Fruit fly (Drosophila melanogaster) whole organism, adult: ENCODE results near the gene CG45066.

Source experiments
- CG11617 ChIP-seq: fragments of 200-800 bp; sonication (Bioruptor generic); optimal IDR thresholded peaks from 2 replicates; lab custom pipeline; 2017; ENCODE audit warnings: mild to moderate bottlenecking, missing biosample characterization, missing genetic modification reagents, missing genetic modification characterization
- CG12768 ChIP-seq: fragments of 200-800 bp; sonication (Bioruptor generic); optimal IDR thresholded peaks from 2 replicates; lab custom pipeline; 2017; ENCODE audit warnings: missing biosample characterization, missing genetic modification characterization, mild to moderate bottlenecking, moderate library complexity, missing genetic modification reagents
- CG14711 ChIP-seq: fragments of 200-800 bp; sonication (Bioruptor generic); optimal IDR thresholded peaks from 2 replicates; lab custom pipeline; 2018; ENCODE audit warnings: missing biosample characterization, mild to moderate bottlenecking, missing genetic modification characterization, moderate library complexity
- CG1620 ChIP-seq: fragments of 200-800 bp; sonication (Bioruptor generic); optimal IDR thresholded peaks from 2 replicates; lab custom pipeline; 2016; ENCODE audit warnings: missing biosample characterization, missing genetic modification characterization
- CG33017 ChIP-seq: fragments of 200-800 bp; sonication (Bioruptor generic); optimal IDR thresholded peaks from 2 replicates; lab custom pipeline; 2018; ENCODE audit warnings: missing biosample characterization, mild to moderate bottlenecking, missing genetic modification characterization, moderate library complexity
- CG5204 ChIP-seq: fragments of 200-800 bp; sonication (Bioruptor generic); optimal IDR thresholded peaks from 2 replicates; lab custom pipeline; 2016; ENCODE audit warnings: missing biosample characterization, missing genetic modification characterization
- CG7045 ChIP-seq: fragments of 200-800 bp; sonication (Bioruptor generic); optimal IDR thresholded peaks from 2 replicates; lab custom pipeline; 2017; ENCODE audit warnings: missing biosample characterization, mild to moderate bottlenecking, missing genetic modification characterization
- CG7101 ChIP-seq: fragments of 200-800 bp; sonication (Bioruptor generic); optimal IDR thresholded peaks from 2 replicates; lab custom pipeline; 2018; ENCODE audit warnings: missing biosample characterization, mild to moderate bottlenecking, missing genetic modification characterization, moderate library complexity
- Clk ChIP-seq: fragments of 200-800 bp; sonication (Bioruptor generic); optimal IDR thresholded peaks from 2 replicates; lab custom pipeline; 2017; ENCODE audit warnings: missing biosample characterization, missing genetic modification characterization
- Crg-1 ChIP-seq: fragments of 200-800 bp; sonication (Bioruptor generic); optimal IDR thresholded peaks from 2 replicates; lab custom pipeline; 2016; ENCODE audit warnings: missing biosample characterization, missing genetic modification characterization
- Hr96 ChIP-seq: fragments of 200-800 bp; sonication (Bioruptor generic); optimal IDR thresholded peaks from 2 replicates; lab custom pipeline; 2016; ENCODE audit warnings: missing biosample characterization, missing genetic modification characterization
- Mnt ChIP-seq: fragments of 200-800 bp; sonication (Bioruptor generic); optimal IDR thresholded peaks from 2 replicates; lab custom pipeline; 2016; ENCODE audit warnings: missing biosample characterization, mild to moderate bottlenecking, missing genetic modification characterization
- bab1 ChIP-seq: fragments of 200-800 bp; sonication (Bioruptor generic); optimal IDR thresholded peaks from 3 replicates; lab custom pipeline; 2019; ENCODE audit warnings: missing biosample characterization, mild to moderate bottlenecking, missing genetic modification characterization, moderate library complexity
- cic ChIP-seq: fragments of 200-800 bp; sonication (Bioruptor generic); optimal IDR thresholded peaks from 2 replicates; lab custom pipeline; 2017; ENCODE audit warnings: missing biosample characterization, mild to moderate bottlenecking, missing genetic modification characterization, moderate library complexity
- cnc ChIP-seq, 2 experiments: fragments of >200 bp; optimal IDR thresholded peaks; 2 replicates each; lab custom pipeline; 2017
- kay ChIP-seq: fragments of 200-800 bp; sonication (Bioruptor generic); peaks from one replicate; lab custom pipeline; 2016; ENCODE audit warnings: missing biosample characterization, missing genetic modification characterization, borderline replicate concordance
- ovo ChIP-seq: fragments of 200-800 bp; sonication (Bioruptor generic); optimal IDR thresholded peaks from 2 replicates; lab custom pipeline; 2016; ENCODE audit warnings: missing biosample characterization, missing genetic modification characterization
- pad ChIP-seq: fragments of 200-800 bp; sonication (Bioruptor generic); optimal IDR thresholded peaks from 3 replicates; lab custom pipeline; 2017; ENCODE audit warnings: missing biosample characterization, missing genetic modification characterization, mild to moderate bottlenecking, moderate library complexity, missing genetic modification reagents
- tj ChIP-seq: fragments of 200-800 bp; sonication (Bioruptor generic); optimal IDR thresholded peaks from 3 replicates; lab custom pipeline; 2017; ENCODE audit warnings: missing biosample characterization, mild to moderate bottlenecking, missing genetic modification characterization, moderate library complexity
- toe ChIP-seq: fragments of 200-800 bp; sonication (Bioruptor generic); optimal IDR thresholded peaks from 2 replicates; lab custom pipeline; 2016; ENCODE audit warnings: missing biosample characterization, missing genetic modification characterization

CG45066 gene

DNA sequence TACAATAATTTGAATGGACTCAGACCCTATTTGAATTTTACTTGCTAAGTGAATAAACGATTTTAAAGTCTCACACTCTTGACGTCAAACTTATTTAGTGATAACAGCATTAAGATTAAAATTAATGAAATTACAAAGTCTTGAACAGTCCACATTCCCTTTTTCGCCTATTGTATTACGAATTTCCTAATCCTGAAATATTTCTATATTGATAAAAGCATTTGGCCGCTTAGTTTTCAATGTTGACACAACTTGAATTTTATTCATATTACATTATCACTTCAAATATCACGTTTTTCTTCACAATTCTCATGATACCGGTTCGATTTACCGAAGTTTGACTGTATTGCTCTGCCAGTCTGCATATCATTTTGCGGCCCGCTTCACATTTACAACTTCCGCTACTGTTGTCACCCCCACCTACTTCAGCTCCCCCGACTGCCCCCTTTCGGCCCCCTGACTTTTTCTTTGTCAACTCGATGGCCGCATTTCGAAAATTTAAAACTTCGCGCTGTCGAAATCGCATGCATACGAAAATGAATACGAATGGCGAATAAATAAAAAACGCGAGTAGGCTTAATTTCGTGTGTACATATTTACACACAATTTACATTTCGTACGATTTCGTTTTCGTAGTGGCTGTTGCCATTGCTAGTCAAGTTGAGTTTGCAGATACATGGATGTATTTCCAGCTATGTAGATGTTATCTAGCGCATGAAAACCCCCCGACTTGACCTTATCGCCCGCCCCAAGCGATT lies 32.5 kb downstream of the CG45066 start:
- TF ChIP-seq CG7101 (tag; lab: Kevin White, UChicago), result peak; percentile 15
- no peak for TF ChIP-seq CG11617 (GFP tag; lab: Kevin White, UChicago)
- TF ChIP-seq tj, result peak; percentile 71
- peak; percentile 54 for TF ChIP-seq CG14711

DNA sequence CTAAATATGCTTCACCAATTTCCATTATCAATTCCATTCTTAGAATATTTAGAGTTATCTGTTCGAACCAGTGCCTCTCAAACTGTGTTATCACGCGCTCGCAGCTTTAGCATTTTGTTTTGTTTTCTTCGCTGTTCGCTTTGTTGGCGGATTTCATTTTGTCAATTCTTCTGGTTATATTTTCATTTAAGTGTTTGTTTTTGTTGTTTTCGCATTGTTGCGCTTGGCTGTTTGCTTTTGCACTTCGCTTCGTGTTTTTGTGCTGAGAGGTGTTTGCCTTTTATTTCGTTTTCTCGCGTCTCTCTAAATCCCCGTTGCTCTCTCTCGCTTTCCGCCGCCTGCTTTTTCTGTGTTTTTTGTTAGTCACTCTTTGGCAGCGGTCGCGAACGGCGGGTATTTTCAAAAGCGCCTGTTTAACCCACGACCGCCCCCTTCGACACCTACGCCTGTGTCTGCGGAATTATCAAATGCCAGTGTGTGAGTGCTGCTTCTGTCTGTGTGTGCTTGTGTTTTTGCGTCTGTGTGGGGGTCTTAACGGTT lies 33.4 kb downstream of the CG45066 start:
- TF ChIP-seq pad (GFP tag; lab: Kevin White, UChicago) (peak; percentile 61), toe (GFP tag; lab: Kevin White, UChicago) (no peak), tj (peak; percentile 76), kay (peak; percentile 76), CG7101 (tag; lab: Kevin White, UChicago) (peak; percentile 35), cic (peak; percentile 58), CG1620 (GFP tag; lab: Kevin White, UChicago) (no peak), CG33017 (tag; lab: Kevin White, UChicago) (peak; percentile 41), cnc (optimal IDR thresholded peaks at IDR 0.05; lab: Kevin White, UChicago) (peak in 1 of 2 experiments; percentile 15), CG7045 (GFP tag; lab: Kevin White, UChicago) (no peak), CG11617 (GFP tag; lab: Kevin White, UChicago) (peak; percentile 26), ovo (GFP tag; lab: Kevin White, UChicago) (peak; percentile 68), Hr96 (peak; percentile 15), Crg-1 (GFP tag; lab: Kevin White, UChicago) (no peak), CG5204 (GFP tag; lab: Kevin White, UChicago) (peak; percentile 18), CG14711 (peak; percentile 33), Mnt (peak; percentile 72), CG12768 (GFP tag; lab: Kevin White, UChicago) (peak; percentile 59), bab1 (GFP tag; lab: Kevin White, UChicago) (peak; percentile 62), Clk (GFP tag; lab: Kevin White, UChicago) (no peak)

DNA sequence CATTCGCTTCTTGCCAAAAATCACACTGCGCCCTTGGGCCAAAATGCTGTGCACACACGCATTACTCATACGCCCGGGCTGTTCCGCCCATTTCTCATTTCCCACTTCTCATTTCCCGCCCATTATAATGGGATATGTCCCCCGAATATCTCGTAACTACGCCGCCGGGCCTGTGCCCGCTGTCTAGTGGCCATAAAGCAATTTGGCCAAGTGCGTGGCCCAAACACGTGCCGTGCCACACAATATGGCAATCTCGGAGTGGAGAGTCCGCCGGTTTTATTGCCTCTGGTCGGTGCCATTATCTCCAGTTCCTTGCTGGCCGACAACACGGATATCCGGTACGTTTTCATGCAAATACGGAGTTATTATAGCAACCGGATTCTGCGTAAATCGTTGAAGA lies 34.1 kb downstream of the CG45066 start:
- TF ChIP-seq CG14711 (no peak), CG12768 (GFP tag; lab: Kevin White, UChicago) (no peak), tj (no peak), CG7045 (GFP tag; lab: Kevin White, UChicago) (no peak), CG11617 (GFP tag; lab: Kevin White, UChicago) (no peak), pad (GFP tag; lab: Kevin White, UChicago) (no peak), bab1 (GFP tag; lab: Kevin White, UChicago) (no peak), CG5204 (GFP tag; lab: Kevin White, UChicago) (no peak), cnc (optimal IDR thresholded peaks at IDR 0.05; lab: Kevin White, UChicago) (no peak), ovo (GFP tag; lab: Kevin White, UChicago) (no peak), cic (no peak), CG7101 (tag; lab: Kevin White, UChicago) (no peak), Clk (GFP tag; lab: Kevin White, UChicago) (no peak), Hr96 (no peak), kay (no peak), toe (GFP tag; lab: Kevin White, UChicago) (no peak)

DNA sequence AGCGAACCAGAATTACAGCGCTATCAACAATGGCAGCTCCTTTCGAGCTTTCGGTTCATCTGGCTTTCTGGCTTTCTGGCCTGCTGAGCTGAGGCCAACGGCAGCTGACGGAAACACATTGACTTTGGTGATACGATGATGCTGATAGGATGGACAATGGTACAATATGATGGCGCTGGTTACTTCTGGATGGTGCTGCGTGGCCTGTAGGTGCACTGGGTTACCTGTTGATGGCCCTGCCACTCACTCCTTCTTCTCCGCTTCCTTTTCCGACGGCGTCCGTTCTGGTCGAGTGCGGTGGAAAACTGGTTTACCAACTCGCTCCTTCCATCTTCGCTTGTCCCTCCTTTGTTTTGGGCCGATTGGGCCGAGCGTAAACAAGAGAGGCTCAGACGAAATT lies 36.2 kb downstream of the CG45066 start:
- no peak for TF ChIP-seq tj
- no peak for TF ChIP-seq CG7101 (tag; lab: Kevin White, UChicago)
- TF ChIP-seq CG7045 (GFP tag; lab: Kevin White, UChicago), result no peak
- no peak for TF ChIP-seq bab1 (GFP tag; lab: Kevin White, UChicago)
- TF ChIP-seq Clk (GFP tag; lab: Kevin White, UChicago), result no peak
- TF ChIP-seq CG1620 (GFP tag; lab: Kevin White, UChicago), result no peak
- no peak for TF ChIP-seq cnc (optimal IDR thresholded peaks at IDR 0.05; lab: Kevin White, UChicago)
- TF ChIP-seq Mnt, result no peak
- TF ChIP-seq cic, result no peak
- no peak for TF ChIP-seq CG33017 (tag; lab: Kevin White, UChicago)
- TF ChIP-seq kay, result no peak
- no peak for TF ChIP-seq CG14711
- TF ChIP-seq Crg-1 (GFP tag; lab: Kevin White, UChicago), result no peak

DNA sequence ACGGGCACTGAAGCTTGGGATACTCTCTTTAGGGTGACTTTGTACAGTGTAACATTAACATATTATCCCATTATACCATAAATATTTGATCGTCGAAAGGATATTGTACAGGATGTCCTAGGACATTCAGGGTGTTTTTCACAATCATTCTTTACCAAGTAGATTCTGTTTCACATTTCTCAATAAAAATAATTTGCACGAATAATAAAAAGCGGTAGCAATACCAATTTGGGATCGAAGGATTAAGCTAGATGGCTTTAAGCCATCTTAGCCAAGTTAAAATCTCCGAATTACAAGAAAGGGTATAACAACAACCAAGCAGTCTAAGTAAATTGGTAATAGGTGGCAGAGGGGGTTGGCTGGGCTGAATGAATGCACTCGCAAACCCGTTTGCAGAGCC lies 36.6 kb downstream of the CG45066 start:
- TF ChIP-seq CG12768 (GFP tag; lab: Kevin White, UChicago) (no peak), CG7045 (GFP tag; lab: Kevin White, UChicago) (no peak), cic (no peak), CG14711 (no peak), Hr96 (no peak), Crg-1 (GFP tag; lab: Kevin White, UChicago) (no peak), Clk (GFP tag; lab: Kevin White, UChicago) (no peak), bab1 (GFP tag; lab: Kevin White, UChicago) (no peak), tj (no peak), toe (GFP tag; lab: Kevin White, UChicago) (no peak), CG33017 (tag; lab: Kevin White, UChicago) (no peak), cnc (optimal IDR thresholded peaks at IDR 0.05; lab: Kevin White, UChicago) (no peak)

DNA sequence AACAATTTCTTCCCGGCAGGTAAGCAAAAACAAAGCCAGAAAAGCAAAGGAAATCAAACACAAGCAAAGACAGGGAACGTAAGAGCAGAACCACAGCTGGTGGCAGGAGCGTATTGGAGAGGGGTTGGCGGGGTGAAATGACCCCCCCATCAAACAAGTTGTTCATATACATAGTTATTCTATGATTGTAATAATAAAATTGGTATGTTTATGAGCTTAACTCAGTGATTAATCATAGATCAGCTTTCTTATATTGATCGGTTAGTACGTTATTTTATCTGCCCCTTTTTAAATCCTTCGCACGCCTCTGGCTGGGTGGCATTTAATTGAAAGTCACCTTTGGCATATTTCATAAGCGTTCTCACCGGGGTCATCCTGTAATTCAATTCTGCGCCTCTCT lies 37.6 kb downstream of the CG45066 start:
- TF ChIP-seq CG14711 (no peak), kay (no peak), toe (GFP tag; lab: Kevin White, UChicago) (no peak), ovo (GFP tag; lab: Kevin White, UChicago) (no peak), Clk (GFP tag; lab: Kevin White, UChicago) (no peak), bab1 (GFP tag; lab: Kevin White, UChicago) (no peak), CG11617 (GFP tag; lab: Kevin White, UChicago) (no peak), CG1620 (GFP tag; lab: Kevin White, UChicago) (no peak), cic (no peak), Crg-1 (GFP tag; lab: Kevin White, UChicago) (no peak), CG7101 (tag; lab: Kevin White, UChicago) (no peak)
